Fruit fly (Drosophila melanogaster): ENCODE results near the gene CG16989.

Gene CG16989

DNA sequence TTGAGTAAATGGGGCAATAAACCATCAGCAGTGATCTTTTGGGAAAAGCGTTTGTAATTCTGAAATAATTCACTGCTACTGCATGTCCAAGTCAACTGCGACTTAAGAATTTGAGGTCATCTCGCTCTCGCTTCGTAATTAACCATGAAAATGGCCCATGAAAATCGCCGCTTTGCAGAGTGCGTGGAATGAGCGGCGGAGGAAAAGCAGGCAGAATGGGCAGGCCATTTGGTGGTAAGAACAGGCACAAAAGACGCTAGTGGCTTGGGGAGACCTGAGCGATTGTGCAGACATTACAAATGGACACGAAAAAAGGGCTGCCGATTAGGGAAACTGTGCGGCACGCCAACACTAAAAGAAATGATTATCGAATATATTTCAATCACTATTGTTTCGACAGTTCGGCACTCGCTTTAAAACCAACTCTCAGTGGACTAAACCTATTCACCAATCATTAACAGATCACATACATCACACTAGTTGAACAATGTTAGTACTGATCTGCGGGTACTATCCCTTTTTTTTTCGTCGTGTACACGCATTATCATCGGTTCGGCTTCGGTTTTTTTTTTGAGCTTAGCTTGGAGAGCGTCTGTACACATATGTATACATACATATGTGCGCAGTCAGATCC is 21.4 kb upstream of the CG16989 start (continued):
- 0 out of 2 replicates have a peak, but pooled peaks have one; percentile 23 for TF ChIP-seq ttk (GFP tag; IDR thresholded peaks at IDR 0.05)
- no peak for TF ChIP-seq pho (GFP tag; optimal IDR thresholded peaks at IDR 0.05)
- no peak for TF ChIP-seq Ravus (GFP tag; IDR thresholded peaks at IDR 0.05)
- peak; percentile 56 for TF ChIP-seq Blimp-1 (GFP tag; optimal IDR thresholded peaks at IDR 0.05)
- no peak for TF ChIP-seq CG7271 (tag; optimal IDR thresholded peaks at IDR 0.05)
- TF ChIP-seq sqz (GFP tag; optimal IDR thresholded peaks at IDR 0.05), result peak; percentile 43
- peak; percentile 5 for TF ChIP-seq CG8089 (GFP tag; optimal IDR thresholded peaks at IDR 0.05)
- TF ChIP-seq CG17829 (tag; optimal IDR thresholded peaks at IDR 0.05), result peak; percentile 1
- TF ChIP-seq Side (GFP tag; optimal IDR thresholded peaks at IDR 0.05), result peak; percentile 6
- no peak for TF ChIP-seq Poxn (GFP tag; IDR thresholded peaks at IDR 0.05)
- peak; percentile 34 for TF ChIP-seq CG17359 (tag; optimal IDR thresholded peaks at IDR 0.05)
- no peak for TF ChIP-seq HLH4C (GFP tag; IDR thresholded peaks at IDR 0.05; ENCODE audit: partially characterized antibody)
- no peak for TF ChIP-seq ranshi (GFP tag; IDR thresholded peaks at IDR 0.05)
- TF ChIP-seq slbo (GFP tag; IDR thresholded peaks at IDR 0.05), result no peak
- TF ChIP-seq CG7556 (GFP tag; optimal IDR thresholded peaks at IDR 0.05), result no peak
- TF ChIP-seq ems (GFP tag; optimal IDR thresholded peaks at IDR 0.05), result peak; percentile 28
- peak; percentile 55 for TF ChIP-seq CG8388 (GFP tag; optimal IDR thresholded peaks at IDR 0.05)
- TF ChIP-seq CG17568 (GFP tag; optimal IDR thresholded peaks at IDR 0.05), result no peak
- no peak for TF ChIP-seq CG34224 (GFP tag; IDR thresholded peaks at IDR 0.05; ENCODE audit: partially characterized antibody)
- TF ChIP-seq CG10366 (GFP tag; IDR thresholded peaks at IDR 0.05), result no peak
- TF ChIP-seq bowl (GFP tag; IDR thresholded peaks at IDR 0.05), result no peak
- TF ChIP-seq CG10431 (GFP tag; optimal IDR thresholded peaks at IDR 0.05), result no peak
- no peak for TF ChIP-seq CG1024 (GFP tag; IDR thresholded peaks at IDR 0.05)
- peak; percentile 60; the same call in 1 of the 3 replicates for TF ChIP-seq zfh1 (GFP tag; IDR thresholded peaks at IDR 0.05)
- no peak for TF ChIP-seq D (optimal IDR thresholded peaks at IDR 0.05)
- TF ChIP-seq D (GFP tag; optimal IDR thresholded peaks at IDR 0.05), result peak; percentile 49
- TF ChIP-seq dmrt11E (tag; optimal IDR thresholded peaks at IDR 0.05), result peak; percentile 71
- no peak for TF ChIP-seq PHDP (tag; optimal IDR thresholded peaks at IDR 0.05)
- no peak for TF ChIP-seq CG31365 (tag; optimal IDR thresholded peaks at IDR 0.05)
- no peak for TF ChIP-seq gcm2 (GFP tag; optimal IDR thresholded peaks at IDR 0.05)
- no peak for TF ChIP-seq hb (GFP tag; IDR thresholded peaks at IDR 0.05; ENCODE audit: partially characterized antibody)
- peak; percentile 22 for TF ChIP-seq grau (tag; optimal IDR thresholded peaks at IDR 0.05)
- TF ChIP-seq trem (tag; optimal IDR thresholded peaks at IDR 0.05), result peak; percentile 21
- no peak for TF ChIP-seq ato (GFP tag; IDR thresholded peaks at IDR 0.05; ENCODE audit: partially characterized antibody)
- TF ChIP-seq Ets65A (GFP tag), result peak; percentile 68
- TF ChIP-seq CG10209 (GFP tag; optimal IDR thresholded peaks at IDR 0.05), result peak; percentile 12
- no peak for TF ChIP-seq CrebB (tag; optimal IDR thresholded peaks at IDR 0.05)
- no peak for TF ChIP-seq Mes4 (GFP tag; optimal IDR thresholded peaks at IDR 0.05)
- TF ChIP-seq CoRest (tag; optimal IDR thresholded peaks at IDR 0.05), result peak; percentile 11
- peak; percentile 38 for TF ChIP-seq CG12391 (tag; optimal IDR thresholded peaks at IDR 0.05)
- TF ChIP-seq ap (GFP tag; IDR thresholded peaks at IDR 0.05), result 0 out of 2 replicates have a peak, but pooled peaks have one; percentile 15
- no peak for TF ChIP-seq Lhr (GFP tag; optimal IDR thresholded peaks at IDR 0.05)
- no peak for TF ChIP-seq Gsc (GFP tag; IDR thresholded peaks at IDR 0.05)
- peak; percentile 30; the same call in 1 of the 2 replicates for TF ChIP-seq esg (GFP tag; conservative IDR thresholded peaks at IDR 0.05)
- no peak for TF ChIP-seq tap (tag; optimal IDR thresholded peaks at IDR 0.05)
- no peak for TF ChIP-seq vfl (GFP tag; optimal IDR thresholded peaks at IDR 0.05)
- no peak for TF ChIP-seq Dp (GFP tag; optimal IDR thresholded peaks at IDR 0.05)
- no peak for TF ChIP-seq CG1832 (GFP tag; optimal IDR thresholded peaks at IDR 0.05)
- peak; percentile 14; the same call in 1 of the 3 replicates for TF ChIP-seq CG34422 (GFP tag; IDR thresholded peaks at IDR 0.05)
- TF ChIP-seq seq (GFP tag; IDR thresholded peaks at IDR 0.05), result no peak
